Worm (Caenorhabditis elegans) whole organism, young adult: Measurements from ENCODE around the gene nhr-232.
A peak's percentile ranks its signal among the peaks of the same experiment; 100 is the strongest.

ENCODE experiments used
- B0336.3 ChIP-seq: fragments of 200-800 bp; sonication (Bioruptor generic); IDR thresholded peaks from 2 replicates; pipeline ENCODE4 v1.3.6; 2022; ENCODE audit warnings: missing genetic modification characterization, missing compliant biosample characterization
- C17E4.6 ChIP-seq: fragments of 200-800 bp; sonication (Bioruptor generic); IDR thresholded peaks from 2 replicates; pipeline ENCODE4 v1.3.6; 2022; ENCODE audit warnings: missing genetic modification reagents, missing genetic modification characterization, missing compliant biosample characterization
- F57A8.1 ChIP-seq: fragments of 200-800 bp; sonication (Bioruptor generic); optimal IDR thresholded peaks from 2 replicates; lab custom pipeline; 2018; ENCODE audit warnings: mild to moderate bottlenecking, missing genetic modification characterization, moderate library complexity, missing compliant biosample characterization
- T07F8.4 ChIP-seq: sonication (generic microtip); optimal IDR thresholded peaks from 2 replicates; lab custom pipeline; 2016; ENCODE audit warnings: mild to moderate bottlenecking, missing genetic modification characterization, moderate library complexity, missing compliant biosample characterization
- ama-1 ChIP-seq, 3 experiments: fragments of 150-350 bp in 1 of 3; sonication (generic microtip) in 2 of 3; optimal IDR thresholded peaks; 2 replicates each; lab custom pipeline; 2014 to 2018; ENCODE audit warnings: missing biosample characterization in 2 of 3, missing genetic modification characterization in 2 of 3, missing genetic modification reagents in 2 of 3
- ceh-100 ChIP-seq: fragments of 200-800 bp; sonication (Bioruptor generic); IDR thresholded peaks from 2 replicates; pipeline ENCODE4 v1.3.6; 2022; ENCODE audit warnings: missing genetic modification reagents, missing genetic modification characterization, missing compliant biosample characterization
- ekl-4 ChIP-seq: fragments of 200-800 bp; sonication (Bioruptor generic); IDR thresholded peaks from 2 replicates; pipeline ENCODE4 v1.3.6; 2022; ENCODE audit warnings: missing genetic modification reagents, missing genetic modification characterization, missing compliant biosample characterization
- let-526 ChIP-seq: fragments of 200-800 bp; sonication (Bioruptor generic); IDR thresholded peaks from 2 replicates; pipeline ENCODE4 v1.3.6; 2022; ENCODE audit warnings: missing genetic modification reagents, missing genetic modification characterization, missing compliant biosample characterization
- lin-40 ChIP-seq: sonication (generic microtip); optimal IDR thresholded peaks from 2 replicates; lab custom pipeline; 2016; ENCODE audit warnings: missing genetic modification characterization, mild to moderate bottlenecking, missing compliant biosample characterization, missing genotype, missing genetic modification reagents
- nfya-1 ChIP-seq: sonication (generic microtip); optimal IDR thresholded peaks from 2 replicates; lab custom pipeline; 2017; ENCODE audit warnings: antibody characterized with exemption, missing compliant biosample characterization, missing genetic modification characterization, borderline replicate concordance; ENCODE audit not compliant: insufficient read depth
- ztf-26 ChIP-seq: sonication (generic microtip); optimal IDR thresholded peaks from 2 replicates; lab custom pipeline; 2017; ENCODE audit warnings: missing genetic modification characterization, missing compliant biosample characterization

DNA sequence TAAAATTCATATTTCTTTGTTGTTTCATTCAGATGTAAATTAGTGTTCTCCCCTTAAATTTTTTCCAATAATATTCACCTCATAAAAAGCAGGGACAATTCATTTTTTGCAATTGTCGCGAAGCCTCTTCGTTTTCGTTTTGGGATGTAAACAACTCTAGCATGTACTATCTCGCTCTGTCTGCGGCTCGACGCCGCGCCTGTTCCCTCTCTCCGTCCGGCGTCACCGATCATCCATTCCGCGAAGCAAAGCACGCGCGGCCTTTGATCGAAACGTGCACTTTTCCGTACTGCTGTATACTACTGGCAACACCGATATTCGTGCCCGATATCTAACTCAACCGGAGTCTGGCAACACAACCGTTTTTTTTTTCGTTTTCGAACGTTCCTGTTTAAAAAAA, 9.0 kb upstream of the nhr-232 start:
- TF ChIP-seq ekl-4: no peak
- TF ChIP-seq ama-1 (optimal IDR thresholded peaks at IDR 0.05; lab: Kevin White, UChicago): no peak
- TF ChIP-seq ama-1 (GFP tag; optimal IDR thresholded peaks at IDR 0.05; lab: Kevin White, UChicago): no peak
- TF ChIP-seq ceh-100: no peak
- TF ChIP-seq nfya-1: no peak
- TF ChIP-seq lin-40: no peak
- TF ChIP-seq C17E4.6 (GFP tag; lab: Robert Waterston, UW): no peak
- no peak for TF ChIP-seq F57A8.1 (GFP tag; lab: Kevin White, UChicago)
- TF ChIP-seq ztf-26 (tag; lab: Kevin White, UChicago): no peak
- no peak for TF ChIP-seq T07F8.4 (tag; lab: Kevin White, UChicago)
- no peak for TF ChIP-seq B0336.3 (GFP tag; lab: Robert Waterston, UW)
- TF ChIP-seq let-526: peak; percentile 10; the same call in 1 of the 2 replicates
